Fruit fly (Drosophila melanogaster) Kc167 (cell line): ENCODE data around the gene Sdhaf3.

Experiments
- Myc ChIP-seq: fragments of >200 bp; optimal IDR thresholded peaks from 2 replicates; lab custom pipeline; 2017; ENCODE audit warnings: missing external identifiers
- Sin3A ChIP-seq: fragments of >200 bp; optimal IDR thresholded peaks from 2 replicates; lab custom pipeline; 2018; ENCODE audit warnings: missing external identifiers
- h ChIP-seq: fragments of >200 bp; optimal IDR thresholded peaks from 3 replicates; lab custom pipeline; 2018; ENCODE audit warnings: missing external identifiers
- insv ChIP-seq: fragments of >200 bp; optimal IDR thresholded peaks from 3 replicates; lab custom pipeline; 2018; ENCODE audit warnings: missing external identifiers
- psq ChIP-seq: fragments of >200 bp; optimal IDR thresholded peaks from 2 replicates; lab custom pipeline; 2017; ENCODE audit warnings: missing external identifiers
- ttk ChIP-seq: sonication (Bioruptor generic); optimal IDR thresholded peaks from 2 replicates; lab custom pipeline; 2017; ENCODE audit warnings: missing external identifiers

dm6 chr3R:16526256-16526655 is 44.0 kb upstream of the Sdhaf3 start:
- TF ChIP-seq ttk, result no peak
- no peak for TF ChIP-seq h
- no peak for TF ChIP-seq insv (lab: Kevin White, UChicago)
- TF ChIP-seq psq (lab: Kevin White, UChicago), result no peak
- TF ChIP-seq Sin3A (lab: Kevin White, UChicago), result no peak
- TF ChIP-seq Myc (lab: Kevin White, UChicago), result no peak
